Fruit fly (Drosophila melanogaster) whole organism, embryonic: ENCODE data around the gene janA.

Source experiments
- Abd-B ChIP-seq: fragments of 200-800 bp; sonication (Bioruptor generic); optimal IDR thresholded peaks from 2 replicates; lab custom pipeline; 2018; ENCODE audit warnings: missing biosample characterization, mild to moderate bottlenecking, missing genetic modification characterization, moderate library complexity
- Adf1 ChIP-seq: fragments of 200-800 bp; sonication (Bioruptor generic); IDR thresholded peaks from 2 replicates; pipeline ENCODE4 v1.3.6; 2022; ENCODE audit warnings: missing biosample characterization, missing genetic modification characterization
- Bdp1 ChIP-seq: fragments of 200-800 bp; sonication (Bioruptor generic); optimal IDR thresholded peaks from 3 replicates; lab custom pipeline; 2016; ENCODE audit warnings: missing biosample characterization, missing genetic modification characterization
- CG10147 ChIP-seq: fragments of 200-800 bp; sonication (Bioruptor generic); optimal IDR thresholded peaks from 2 replicates; lab custom pipeline; 2019; ENCODE audit warnings: missing biosample characterization, mild to moderate bottlenecking, missing genetic modification characterization, moderate library complexity
- CG10321 ChIP-seq: fragments of 200-800 bp; sonication (Bioruptor generic); IDR thresholded peaks from 2 replicates; pipeline ENCODE4 v1.3.6; 2022; ENCODE audit warnings: missing biosample characterization, missing genetic modification characterization
- CG11723 ChIP-seq: fragments of 200-800 bp; sonication (Bioruptor generic); optimal IDR thresholded peaks from 2 replicates; lab custom pipeline; 2017; ENCODE audit warnings: missing biosample characterization, mild to moderate bottlenecking, missing genetic modification characterization
- CG12071 ChIP-seq: fragments of 200-800 bp; sonication (Bioruptor generic); optimal IDR thresholded peaks from 3 replicates; lab custom pipeline; 2018; ENCODE audit warnings: missing biosample characterization, mild to moderate bottlenecking, missing genetic modification characterization
- CG12299 ChIP-seq: fragments of 200-800 bp; sonication (Bioruptor generic); optimal IDR thresholded peaks from 2 replicates; lab custom pipeline; 2018; ENCODE audit warnings: missing biosample characterization, mild to moderate bottlenecking, missing genetic modification characterization
- CG17912 ChIP-seq: fragments of 200-800 bp; sonication (Bioruptor generic); optimal IDR thresholded peaks from 2 replicates; lab custom pipeline; 2018; ENCODE audit warnings: missing biosample characterization, mild to moderate bottlenecking, missing genetic modification characterization
- CG18011 ChIP-seq: fragments of 200-800 bp; sonication (Bioruptor generic); optimal IDR thresholded peaks from 2 replicates; lab custom pipeline; 2017; ENCODE audit warnings: missing biosample characterization, missing genetic modification characterization, mild to moderate bottlenecking, moderate library complexity, missing genotype
- CG18599 ChIP-seq: fragments of 200-800 bp; sonication (Bioruptor generic); optimal IDR thresholded peaks from 3 replicates; lab custom pipeline; 2017; ENCODE audit warnings: missing biosample characterization, missing genetic modification characterization, mild to moderate bottlenecking, moderate library complexity, missing genetic modification reagents
- CG2202 ChIP-seq: fragments of 200-800 bp; sonication (Bioruptor generic); optimal IDR thresholded peaks from 2 replicates; lab custom pipeline; 2018; ENCODE audit warnings: missing biosample characterization, mild to moderate bottlenecking, missing genetic modification characterization
- CG30020 ChIP-seq: fragments of 200-800 bp; optimal IDR thresholded peaks from 2 replicates; lab custom pipeline; 2019; ENCODE audit warnings: missing biosample characterization, mild to moderate bottlenecking, missing genetic modification characterization, moderate library complexity
- CG32767 ChIP-seq: fragments of 200-800 bp; sonication (Bioruptor generic); IDR thresholded peaks from 2 replicates; pipeline ENCODE4 v1.3.6; 2022; ENCODE audit warnings: missing biosample characterization, missing genetic modification characterization
- CG4820 ChIP-seq: fragments of 200-800 bp; sonication (Bioruptor generic); optimal IDR thresholded peaks from 3 replicates; lab custom pipeline; 2016; ENCODE audit warnings: missing biosample characterization, missing genetic modification characterization
- CG8089 ChIP-seq: fragments of 200-800 bp; sonication (Bioruptor generic); optimal IDR thresholded peaks from 3 replicates; lab custom pipeline; 2016; ENCODE audit warnings: missing biosample characterization, missing genetic modification characterization
- CG8478 ChIP-seq: fragments of >200 bp; optimal IDR thresholded peaks from 2 replicates; lab custom pipeline; 2018
- E2f2 ChIP-seq: fragments of 200-800 bp; sonication (Bioruptor generic); IDR thresholded peaks from 2 replicates; pipeline ENCODE4 v1.3.6; 2022; ENCODE audit warnings: missing biosample characterization, missing genetic modification characterization
- Fer1 ChIP-seq: fragments of 200-800 bp; sonication (Bioruptor generic); optimal IDR thresholded peaks from 2 replicates; lab custom pipeline; 2017; ENCODE audit warnings: missing biosample characterization, mild to moderate bottlenecking, missing genetic modification characterization
- Hsf ChIP-seq: fragments of 200-800 bp; sonication (Bioruptor generic); optimal IDR thresholded peaks from 3 replicates; lab custom pipeline; 2016; ENCODE audit warnings: missing biosample characterization, missing genetic modification characterization
- Mes4 ChIP-seq: fragments of 200-800 bp; sonication (Bioruptor generic); optimal IDR thresholded peaks from 2 replicates; lab custom pipeline; 2016; ENCODE audit warnings: missing biosample characterization, missing genetic modification characterization
- Nf-YA ChIP-seq: fragments of 200-800 bp; sonication (Bioruptor generic); IDR thresholded peaks from 2 replicates; pipeline ENCODE4 v1.3.6; 2022; ENCODE audit warnings: missing biosample characterization, missing genetic modification characterization
- Nf-YB ChIP-seq: fragments of 200-800 bp; sonication (Bioruptor generic); optimal IDR thresholded peaks from 3 replicates; lab custom pipeline; 2019; ENCODE audit warnings: missing biosample characterization, mild to moderate bottlenecking, missing genetic modification characterization, moderate library complexity
- Rx ChIP-seq: fragments of 200-800 bp; sonication (Bioruptor generic); IDR thresholded peaks from 2 replicates; pipeline ENCODE4 v1.3.6; 2022; ENCODE audit warnings: missing biosample characterization, missing genetic modification characterization
- ase ChIP-seq: fragments of 200-800 bp; sonication (Bioruptor generic); IDR thresholded peaks from 3 replicates; pipeline ENCODE4 v1.3.6; 2022; ENCODE audit warnings: missing biosample characterization, missing genetic modification characterization
- bab2 ChIP-seq: fragments of 200-800 bp; sonication (Bioruptor generic); optimal IDR thresholded peaks from 2 replicates; lab custom pipeline; 2016; ENCODE audit warnings: missing biosample characterization, missing genetic modification characterization
- bowl ChIP-seq: fragments of 200-800 bp; sonication (Bioruptor generic); IDR thresholded peaks from 2 replicates; pipeline ENCODE4 v1.3.6; 2022; ENCODE audit warnings: missing biosample characterization, missing genetic modification characterization
- chm ChIP-seq: fragments of 200-800 bp; sonication (Bioruptor generic); IDR thresholded peaks from 2 replicates; pipeline ENCODE4 v1.3.6; 2022; ENCODE audit warnings: missing biosample characterization, missing genetic modification characterization
- da ChIP-seq: fragments of 200-800 bp; sonication (Bioruptor generic); optimal IDR thresholded peaks from 2 replicates; lab custom pipeline; 2016; ENCODE audit warnings: missing biosample characterization, missing genetic modification characterization
- exex ChIP-seq: fragments of 200-800 bp; sonication (Bioruptor generic); optimal IDR thresholded peaks from 4 replicates; lab custom pipeline; 2018; ENCODE audit warnings: missing biosample characterization, mild to moderate bottlenecking, missing genetic modification characterization, moderate library complexity
- gfzf ChIP-seq: fragments of 200-800 bp; sonication (Bioruptor generic); optimal IDR thresholded peaks from 2 replicates; lab custom pipeline; 2016; ENCODE audit warnings: missing biosample characterization, mild to moderate bottlenecking, missing genetic modification characterization, moderate library complexity
- hkb ChIP-seq, 2 experiments: fragments of 200-800 bp in 1 of 2; fragments of >200 bp in 1 of 2; sonication (Bioruptor generic) in 1 of 2; IDR thresholded peaks in 1 of 2; optimal IDR thresholded peaks in 1 of 2; 2 replicates each; pipeline versions ENCODE4 v1.3.6 to Lab custom; 2017 to 2022; ENCODE audit warnings: missing biosample characterization in 1 of 2, missing genetic modification characterization in 1 of 2
- ind ChIP-seq: fragments of 200-800 bp; sonication (Bioruptor generic); optimal IDR thresholded peaks from 3 replicates; lab custom pipeline; 2016; ENCODE audit warnings: missing biosample characterization, missing genetic modification characterization
- inv ChIP-seq: fragments of 200-800 bp; sonication (Bioruptor generic); IDR thresholded peaks from 2 replicates; pipeline ENCODE4 v1.3.6; 2022; ENCODE audit warnings: missing biosample characterization, missing genetic modification characterization; ENCODE audit not compliant: partially characterized antibody
- jigr1 ChIP-seq: fragments of 200-800 bp; sonication (Bioruptor generic); IDR thresholded peaks from 3 replicates; pipeline ENCODE4 v1.3.6; 2022; ENCODE audit warnings: missing biosample characterization, missing genetic modification characterization
- lmd ChIP-seq: fragments of 200-800 bp; sonication (Bioruptor generic); IDR thresholded peaks from 2 replicates; pipeline ENCODE4 v1.3.6; 2022; ENCODE audit warnings: missing biosample characterization, missing genetic modification characterization
- luna ChIP-seq: fragments of 200-800 bp; sonication (Bioruptor generic); optimal IDR thresholded peaks from 2 replicates; lab custom pipeline; 2016; ENCODE audit warnings: missing biosample characterization, missing genetic modification characterization
- nerfin-2 ChIP-seq: fragments of 200-800 bp; sonication (Bioruptor generic); IDR thresholded peaks from 2 replicates; pipeline ENCODE4 v1.3.6; 2022; ENCODE audit warnings: missing biosample characterization, missing genetic modification characterization; ENCODE audit not compliant: partially characterized antibody
- nom ChIP-seq: fragments of 200-800 bp; sonication (Bioruptor generic); optimal IDR thresholded peaks from 2 replicates; lab custom pipeline; 2017; ENCODE audit warnings: missing biosample characterization, missing genetic modification characterization, mild to moderate bottlenecking, moderate library complexity, missing genetic modification reagents
- onecut ChIP-seq: fragments of 200-800 bp; sonication (Bioruptor generic); IDR thresholded peaks from 2 replicates; pipeline ENCODE4 v1.3.6; 2022; ENCODE audit warnings: missing biosample characterization, missing genetic modification characterization
- pb ChIP-seq: fragments of 200-800 bp; sonication (Bioruptor generic); optimal IDR thresholded peaks from 3 replicates; lab custom pipeline; 2016; ENCODE audit warnings: missing biosample characterization, missing genetic modification characterization
- run ChIP-seq: fragments of 200-800 bp; sonication (Bioruptor generic); optimal IDR thresholded peaks from 3 replicates; lab custom pipeline; 2018; ENCODE audit warnings: missing biosample characterization, mild to moderate bottlenecking, missing genetic modification characterization
- salm ChIP-seq: fragments of 200-800 bp; sonication (Bioruptor generic); optimal IDR thresholded peaks from 2 replicates; lab custom pipeline; 2018; ENCODE audit warnings: missing biosample characterization, mild to moderate bottlenecking, missing genetic modification characterization
- scrt ChIP-seq: fragments of 200-800 bp; sonication (Bioruptor generic); optimal IDR thresholded peaks from 2 replicates; lab custom pipeline; 2018; ENCODE audit warnings: missing biosample characterization, mild to moderate bottlenecking, missing genetic modification characterization, moderate library complexity
- shn ChIP-seq: fragments of 200-800 bp; sonication (Bioruptor generic); optimal IDR thresholded peaks from 3 replicates; lab custom pipeline; 2016; ENCODE audit warnings: missing biosample characterization, missing genetic modification characterization
- trh ChIP-seq: fragments of 200-800 bp; sonication (Bioruptor generic); optimal IDR thresholded peaks from 2 replicates; lab custom pipeline; 2016; ENCODE audit warnings: missing biosample characterization, missing genetic modification characterization
- zfh1 ChIP-seq: fragments of 200-800 bp; sonication (Bioruptor generic); IDR thresholded peaks from 3 replicates; pipeline ENCODE4 v1.3.6; 2022; ENCODE audit warnings: missing biosample characterization, missing genetic modification characterization
- zfh2 ChIP-seq: fragments of 200-800 bp; sonication (Bioruptor generic); optimal IDR thresholded peaks from 2 replicates; lab custom pipeline; 2016; ENCODE audit warnings: missing biosample characterization, missing genetic modification characterization

Gene janA

dm6 chr3R:30046029-30047001 lies 7.0 kb upstream of the janA start, which contains the start of the genes RpL32 and CG7943 (continued):
- TF ChIP-seq CG18011 (GFP tag; lab: Kevin White, UChicago): peak; percentile 77
- TF ChIP-seq Rx (GFP tag; lab: Robert Waterston, UW): peak; percentile 93
- peak; percentile 92 for TF ChIP-seq CG4820
- TF ChIP-seq Adf1: peak; percentile 78
- peak; percentile 62 for TF ChIP-seq Nf-YB (GFP tag; lab: Kevin White, UChicago)
- peak; percentile 96 for TF ChIP-seq zfh1 (GFP tag; lab: Robert Waterston, UW)
- TF ChIP-seq run (tag; lab: Kevin White, UChicago): peak; percentile 87
- peak; percentile 96 for TF ChIP-seq Mes4 (GFP tag; lab: Kevin White, UChicago)
- peak; percentile 85 for TF ChIP-seq CG32767 (GFP tag; lab: Robert Waterston, UW)
- TF ChIP-seq E2f2 (GFP tag; lab: Robert Waterston, UW): peak; percentile 91
- TF ChIP-seq onecut (GFP tag; lab: Robert Waterston, UW): peak; percentile 90
- peak; percentile 97 for TF ChIP-seq chm (GFP tag; lab: Robert Waterston, UW)
- TF ChIP-seq bowl (GFP tag; lab: Robert Waterston, UW): peak; percentile 89
- TF ChIP-seq Abd-B: peak; percentile 83
- peak; percentile 97 for TF ChIP-seq ind (GFP tag; lab: Kevin White, UChicago)
- peak; percentile 68 for TF ChIP-seq CG10321 (GFP tag; lab: Robert Waterston, UW)
- TF ChIP-seq nom (GFP tag; lab: Kevin White, UChicago): peak; percentile 85
- TF ChIP-seq shn: peak; percentile 95
- peak; percentile 96 for TF ChIP-seq luna (GFP tag; lab: Kevin White, UChicago)
- peak; percentile 91 for TF ChIP-seq CG8089 (GFP tag; lab: Kevin White, UChicago)
- peak; percentile 62 for TF ChIP-seq hkb (optimal IDR thresholded peaks at IDR 0.05; lab: Kevin White, UChicago)
- TF ChIP-seq hkb (GFP tag; IDR thresholded peaks at IDR 0.05; lab: Robert Waterston, UW): peak; percentile 96
- TF ChIP-seq CG17912: peak; percentile 62
- TF ChIP-seq zfh2 (GFP tag; lab: Kevin White, UChicago): peak; percentile 96
- TF ChIP-seq CG30020 (tag; lab: Kevin White, UChicago): peak; percentile 88
- TF ChIP-seq nerfin-2: peak; percentile 100
- TF ChIP-seq pb (GFP tag; lab: Kevin White, UChicago): peak; percentile 96
- TF ChIP-seq CG12299 (tag; lab: Kevin White, UChicago): peak; percentile 84
- peak; percentile 87 for TF ChIP-seq CG11723 (GFP tag; lab: Kevin White, UChicago)
- peak; percentile 87 for TF ChIP-seq scrt (GFP tag; lab: Kevin White, UChicago)
- peak; percentile 95 for TF ChIP-seq lmd
- peak; percentile 80 for TF ChIP-seq Bdp1 (GFP tag; lab: Kevin White, UChicago)
- TF ChIP-seq Fer1 (GFP tag; lab: Kevin White, UChicago): peak; percentile 95
- peak; percentile 94 for TF ChIP-seq CG12071
- peak; percentile 83 for TF ChIP-seq jigr1 (GFP tag; lab: Robert Waterston, UW)
- peak; percentile 96 for TF ChIP-seq CG18599 (GFP tag; lab: Kevin White, UChicago)
- peak; percentile 86 for TF ChIP-seq salm (tag; lab: Kevin White, UChicago)
- TF ChIP-seq CG8478 (lab: Kevin White, UChicago): no peak
- TF ChIP-seq Hsf (GFP tag; lab: Kevin White, UChicago): peak; percentile 93
- TF ChIP-seq CG10147 (GFP tag; lab: Kevin White, UChicago): peak; percentile 90
- TF ChIP-seq da: peak; percentile 81
- TF ChIP-seq exex (tag; lab: Kevin White, UChicago): peak; percentile 52
- peak; percentile 86 for TF ChIP-seq Nf-YA (GFP tag; lab: Robert Waterston, UW)
- TF ChIP-seq bab2: peak; percentile 98
- TF ChIP-seq ase (GFP tag; lab: Robert Waterston, UW): peak; percentile 94
- TF ChIP-seq CG2202 (tag; lab: Kevin White, UChicago): peak; percentile 76
- peak; percentile 85 for TF ChIP-seq trh
- TF ChIP-seq gfzf: peak; percentile 75
- TF ChIP-seq inv: peak; percentile 100
